Fruit fly (Drosophila melanogaster) whole organism, pupa: Measurements from ENCODE around the gene CG11679.

Source experiments
- CG13204 ChIP-seq: fragments of 200-800 bp; sonication (Bioruptor generic); optimal IDR thresholded peaks from 2 replicates; lab custom pipeline; 2018; ENCODE audit warnings: missing biosample characterization, mild to moderate bottlenecking, missing genetic modification characterization, moderate library complexity
- CG15710 ChIP-seq: fragments of 200-800 bp; sonication (Bioruptor generic); optimal IDR thresholded peaks from 2 replicates; lab custom pipeline; 2018; ENCODE audit warnings: missing biosample characterization, mild to moderate bottlenecking, missing genetic modification characterization, moderate library complexity
- CG17806 ChIP-seq: fragments of 200-800 bp; sonication (Bioruptor generic); optimal IDR thresholded peaks from 2 replicates; lab custom pipeline; 2018; ENCODE audit warnings: missing biosample characterization, mild to moderate bottlenecking, missing genetic modification characterization, moderate library complexity
- CG34367 ChIP-seq: fragments of 200-800 bp; sonication (Bioruptor generic); optimal IDR thresholded peaks from 2 replicates; lab custom pipeline; 2018; ENCODE audit warnings: missing biosample characterization, mild to moderate bottlenecking, missing genetic modification characterization
- D1 ChIP-seq: fragments of 200-800 bp; sonication (Bioruptor generic); optimal IDR thresholded peaks from 2 replicates; lab custom pipeline; 2018; ENCODE audit warnings: missing biosample characterization, mild to moderate bottlenecking, missing genetic modification characterization, moderate library complexity
- Ets98B ChIP-seq: fragments of 200-800 bp; sonication (Bioruptor generic); IDR thresholded peaks from 2 replicates; pipeline ENCODE4 v1.3.6; 2022; ENCODE audit warnings: missing biosample characterization, missing genetic modification characterization
- Snoo ChIP-seq: fragments of 200-800 bp; sonication (Bioruptor generic); optimal IDR thresholded peaks from 3 replicates; lab custom pipeline; 2017; ENCODE audit warnings: missing biosample characterization, mild to moderate bottlenecking, missing genetic modification characterization, inconsistent platforms

- no peak for TF ChIP-seq Ets98B (GFP tag; lab: Robert Waterston, UW)
- TF ChIP-seq CG17806 = no peak
- TF ChIP-seq CG15710 (tag; lab: Kevin White, UChicago) = no peak
- no peak for TF ChIP-seq Snoo
- TF ChIP-seq CG34367 (tag; lab: Kevin White, UChicago) = no peak
- TF ChIP-seq CG13204 (GFP tag; lab: Kevin White, UChicago) = no peak
- TF ChIP-seq D1 = no peak
These were observed 6.8 kb downstream of the CG11679 start, which contains the start of gene CG8191 for dm6 chrX:15731968-15732367.
